Worm (Caenorhabditis elegans): ENCODE results near the gene F26H11.4.

The F26H11.4 gene

DNA sequence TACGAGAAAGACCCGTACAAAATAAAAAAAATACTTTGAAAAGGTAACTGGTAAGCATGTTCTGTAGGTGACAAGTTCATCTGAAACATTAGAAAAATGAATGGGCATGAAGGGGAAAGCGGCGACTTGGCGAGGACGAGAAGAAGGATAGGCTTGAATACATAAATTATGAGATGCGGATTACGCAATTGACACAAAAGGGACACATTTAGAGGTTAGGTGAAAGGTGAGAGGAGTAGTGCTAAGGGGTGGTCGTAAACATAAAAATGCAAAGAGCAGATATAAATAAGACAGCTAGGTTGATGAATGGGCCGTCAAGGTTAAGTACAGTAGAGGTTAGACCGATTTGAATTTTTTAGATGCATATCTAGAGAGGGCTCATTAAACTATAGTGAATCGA, 20.4 kb downstream of the F26H11.4 start:
- TF ChIP-seq hmg-11 (tag; optimal IDR thresholded peaks at IDR 0.05) = no peak
- no peak for TF ChIP-seq nhr-11 (tag; optimal IDR thresholded peaks at IDR 0.05)

DNA sequence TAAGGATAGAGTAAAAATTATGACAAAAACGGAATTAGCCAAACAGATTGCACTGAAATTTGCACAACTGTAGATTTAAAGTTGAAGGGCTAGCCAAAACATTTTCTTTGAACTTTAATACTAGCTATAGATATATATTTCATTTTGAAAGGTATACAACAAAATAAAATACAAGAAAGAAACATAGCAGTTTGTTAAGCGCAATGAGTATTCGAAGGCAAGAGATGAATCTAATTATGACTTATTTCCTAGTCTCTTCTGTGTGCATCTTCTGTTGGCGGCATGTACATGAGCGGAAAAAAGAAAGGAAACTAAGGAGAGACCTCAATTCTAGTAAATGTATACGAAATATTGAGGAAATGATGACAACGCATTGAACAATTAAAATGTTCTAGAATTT, 23.7 kb downstream of the F26H11.4 start:
- TF ChIP-seq ceh-28 (tag; optimal IDR thresholded peaks at IDR 0.05) (no peak), ceh-16 (tag; optimal IDR thresholded peaks at IDR 0.05) (no peak), pha-4 (tag; optimal IDR thresholded peaks at IDR 0.05) (no peak)

DNA sequence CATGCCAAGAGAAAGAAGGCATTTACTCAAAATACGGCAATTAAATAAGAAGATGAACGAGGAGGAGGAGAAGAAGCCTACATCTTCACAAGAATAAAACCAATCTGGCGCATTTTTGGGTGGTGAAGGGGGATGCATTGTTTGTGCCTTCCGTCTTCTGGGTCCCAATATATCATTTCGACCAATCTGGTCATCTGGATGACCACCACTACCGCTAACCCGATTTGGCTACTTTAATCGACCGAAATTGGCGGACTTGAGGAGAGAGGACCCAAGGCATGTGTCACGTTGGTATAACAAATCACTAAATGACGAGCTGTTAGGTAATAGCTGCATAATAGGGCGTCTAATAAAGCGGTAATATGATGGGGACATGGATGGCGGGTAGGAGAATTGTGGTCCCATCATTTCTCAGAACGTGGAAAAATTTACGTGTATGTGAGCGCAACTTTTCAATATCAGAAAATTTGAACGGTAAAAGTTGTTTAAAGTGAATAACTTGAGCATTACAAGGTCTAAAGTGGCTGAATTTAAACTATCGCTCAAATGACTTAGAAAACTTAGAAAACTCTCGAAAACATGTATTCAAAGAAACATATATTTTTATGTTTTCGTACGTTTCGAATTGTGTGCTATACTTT, 25.4 kb downstream of the F26H11.4 start:
- TF ChIP-seq nhr-76 (tag; optimal IDR thresholded peaks at IDR 0.05) = no peak
- no peak for TF ChIP-seq mml-1 (tag; optimal IDR thresholded peaks at IDR 0.05)
- no peak for TF ChIP-seq nhr-237 (tag; optimal IDR thresholded peaks at IDR 0.05)
- TF ChIP-seq nhr-23 (tag; optimal IDR thresholded peaks at IDR 0.05) = no peak
- no peak for TF ChIP-seq ceh-9 (tag; optimal IDR thresholded peaks at IDR 0.05)
- TF ChIP-seq zag-1 (tag; optimal IDR thresholded peaks at IDR 0.05) = no peak
- no peak for TF ChIP-seq skn-1 (tag; optimal IDR thresholded peaks at IDR 0.05)
- TF ChIP-seq sea-2 (GFP tag; optimal IDR thresholded peaks at IDR 0.05) = no peak
- no peak for TF ChIP-seq fos-1 (tag; optimal IDR thresholded peaks at IDR 0.05)

DNA sequence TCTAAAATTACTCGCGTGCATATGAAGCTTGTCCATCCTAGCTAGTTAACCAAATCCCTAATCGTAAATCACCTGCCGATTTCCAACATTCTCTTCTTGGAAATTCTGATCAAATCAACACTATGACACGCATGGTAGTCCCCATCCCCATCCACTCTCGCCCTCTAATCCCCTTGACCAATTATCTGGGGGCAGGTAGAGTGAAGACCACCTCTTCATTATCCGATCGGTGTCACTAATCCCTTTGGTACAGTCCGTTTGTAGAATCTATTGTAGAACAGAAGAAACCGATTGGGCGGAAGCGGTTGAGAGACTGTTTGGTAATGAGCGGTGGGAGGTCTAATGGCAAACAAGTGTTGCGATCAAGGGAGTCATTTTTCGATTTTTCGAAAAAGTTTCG, 28.7 kb downstream of the F26H11.4 start:
- TF ChIP-seq ceh-82 (tag; optimal IDR thresholded peaks at IDR 0.05) (no peak), daf-12 (tag; optimal IDR thresholded peaks at IDR 0.05) (no peak)

DNA sequence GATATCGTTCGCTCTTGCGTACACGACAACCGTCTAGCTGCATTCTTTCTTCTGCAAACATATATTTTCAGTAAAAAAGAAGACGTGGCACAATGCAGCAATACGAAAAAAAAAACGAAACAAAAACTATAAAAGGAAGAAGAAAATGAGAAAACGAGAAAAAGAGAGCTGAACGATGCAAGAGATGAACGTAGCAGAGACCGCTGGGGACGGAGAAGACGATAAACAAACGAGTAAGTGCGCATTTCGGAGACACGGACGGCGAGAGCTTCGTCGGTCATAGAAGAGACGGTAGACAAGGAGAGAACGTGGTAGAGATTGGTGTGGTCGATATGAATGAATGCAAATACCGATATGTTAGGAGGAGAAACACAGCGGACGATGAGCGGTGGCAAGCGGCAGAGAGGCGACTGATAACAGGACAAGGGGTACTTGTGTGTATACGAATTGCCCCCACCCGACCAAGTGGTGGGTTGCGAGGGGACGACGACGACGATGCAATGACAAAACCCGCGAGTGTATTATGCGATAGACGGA, 29.6 kb downstream of the F26H11.4 start, which contains the start of gene K04B12.2:
Gene K04B12.2 (minus strand): TSS at position 51 of the 537 bp plus-strand sequence.
- peak; percentile 25 for TF ChIP-seq skn-1 (tag; optimal IDR thresholded peaks at IDR 0.05)
- TF ChIP-seq ceh-28 (tag; optimal IDR thresholded peaks at IDR 0.05) = peak; percentile 45
- TF ChIP-seq daf-12 (tag; optimal IDR thresholded peaks at IDR 0.05) = no peak
- peak; percentile 67 for TF ChIP-seq nhr-25 (tag; optimal IDR thresholded peaks at IDR 0.05)
- no peak for TF ChIP-seq ama-1 (optimal IDR thresholded peaks at IDR 0.05)
- no peak for TF ChIP-seq ZK546.5 (tag; optimal IDR thresholded peaks at IDR 0.05)
- TF ChIP-seq nhr-23 (tag; optimal IDR thresholded peaks at IDR 0.05) = peak; percentile 43
- TF ChIP-seq elt-1 (tag; optimal IDR thresholded peaks at IDR 0.05) = peak; percentile 35
- peak; percentile 0 for TF ChIP-seq aly-2 (tag; optimal IDR thresholded peaks at IDR 0.05)
- TF ChIP-seq nhr-11 (tag; optimal IDR thresholded peaks at IDR 0.05) = no peak
- TF ChIP-seq pqm-1 (tag; optimal IDR thresholded peaks at IDR 0.05) = peak; percentile 89
- TF ChIP-seq nhr-12 (tag; optimal IDR thresholded peaks at IDR 0.05) = no peak
- peak; percentile 91 for TF ChIP-seq hmg-11 (tag; optimal IDR thresholded peaks at IDR 0.05)
- peak; percentile 89 for TF ChIP-seq elt-2 (tag; optimal IDR thresholded peaks at IDR 0.05)
- no peak for TF ChIP-seq ceh-82 (tag; optimal IDR thresholded peaks at IDR 0.05)
- TF ChIP-seq mdl-1 (tag; optimal IDR thresholded peaks at IDR 0.05) = no peak
- TF ChIP-seq lin-39 (tag; optimal IDR thresholded peaks at IDR 0.05) = no peak
- no peak for TF ChIP-seq ceh-9 (tag; optimal IDR thresholded peaks at IDR 0.05)
- peak; percentile 53 for TF ChIP-seq lin-15B (tag; optimal IDR thresholded peaks at IDR 0.05)
- TF ChIP-seq nhr-43 (tag; optimal IDR thresholded peaks at IDR 0.05; ENCODE audit: poor library complexity, severe bottlenecking) = no peak
- TF ChIP-seq fkh-10 (GFP tag; optimal IDR thresholded peaks at IDR 0.05) = no peak
- no peak for TF ChIP-seq zag-1 (tag; optimal IDR thresholded peaks at IDR 0.05)
- no peak for TF ChIP-seq elt-3 (tag; optimal IDR thresholded peaks at IDR 0.05)
- TF ChIP-seq unc-62 (GFP tag; optimal IDR thresholded peaks at IDR 0.05) = no peak
- TF ChIP-seq mml-1 (tag; optimal IDR thresholded peaks at IDR 0.05) = no peak
- peak; percentile 85 for TF ChIP-seq pha-4 (tag; optimal IDR thresholded peaks at IDR 0.05)
- peak; percentile 57 for TF ChIP-seq jun-1 (tag; optimal IDR thresholded peaks at IDR 0.05)
- no peak for TF ChIP-seq nhr-237 (tag; optimal IDR thresholded peaks at IDR 0.05)
- peak; percentile 6 for TF ChIP-seq R02D3.7 (tag; optimal IDR thresholded peaks at IDR 0.05)
- peak; percentile 6 for TF ChIP-seq nhr-77 (tag; optimal IDR thresholded peaks at IDR 0.05)
- TF ChIP-seq nhr-76 (tag; optimal IDR thresholded peaks at IDR 0.05) = no peak
- TF ChIP-seq lsy-12 (tag; optimal IDR thresholded peaks at IDR 0.05) = no peak
- TF ChIP-seq ztf-4 (tag; optimal IDR thresholded peaks at IDR 0.05) = no peak
- no peak for TF ChIP-seq fkh-2 (tag; optimal IDR thresholded peaks at IDR 0.05)
- TF ChIP-seq fos-1 (tag; optimal IDR thresholded peaks at IDR 0.05) = no peak
- TF ChIP-seq sea-2 (GFP tag; optimal IDR thresholded peaks at IDR 0.05) = no peak
- no peak for TF ChIP-seq egl-27 (tag; optimal IDR thresholded peaks at IDR 0.05)
- peak; percentile 12 for TF ChIP-seq snpc-4 (tag; optimal IDR thresholded peaks at IDR 0.05)
- TF ChIP-seq ztf-11 (tag; optimal IDR thresholded peaks at IDR 0.05) = no peak
- no peak for TF ChIP-seq ceh-16 (tag; optimal IDR thresholded peaks at IDR 0.05)
- no peak for TF ChIP-seq nhr-28 (tag; optimal IDR thresholded peaks at IDR 0.05)
- TF ChIP-seq unc-39 (tag; optimal IDR thresholded peaks at IDR 0.05) = no peak
- no peak for TF ChIP-seq egl-5 (tag; optimal IDR thresholded peaks at IDR 0.05)

Data from whole organism, L3 larva.